Fruit fly (Drosophila melanogaster) whole organism, adult: Measurements from ENCODE around the gene ex.

Experiments
- CG14711 ChIP-seq: fragments of 200-800 bp; sonication (Bioruptor generic); optimal IDR thresholded peaks from 2 replicates; lab custom pipeline; 2018; ENCODE audit warnings: missing biosample characterization, mild to moderate bottlenecking, missing genetic modification characterization, moderate library complexity
- CG33017 ChIP-seq: fragments of 200-800 bp; sonication (Bioruptor generic); optimal IDR thresholded peaks from 2 replicates; lab custom pipeline; 2018; ENCODE audit warnings: missing biosample characterization, mild to moderate bottlenecking, missing genetic modification characterization, moderate library complexity
- ovo ChIP-seq: fragments of 200-800 bp; sonication (Bioruptor generic); optimal IDR thresholded peaks from 2 replicates; lab custom pipeline; 2016; ENCODE audit warnings: missing biosample characterization, missing genetic modification characterization

- TF ChIP-seq CG14711 (no peak), CG33017 (tag; lab: Kevin White, UChicago) (no peak), ovo (GFP tag; lab: Kevin White, UChicago) (no peak)
These were observed 4.6 kb upstream of the ex start for dm6 chr2L:426449-426848.
